Worm (Caenorhabditis elegans): ENCODE results near the gene tmed-1.

Gene tmed-1

ce11 chrIV:12056603-12057002 is 21.4 kb downstream of the tmed-1 start, which contains the start of gene K08E4.2 (continued):
- no peak for TF ChIP-seq B0035.1 (tag; optimal IDR thresholded peaks at IDR 0.05)
- TF ChIP-seq snpc-1.3 (tag; optimal IDR thresholded peaks at IDR 0.05; ENCODE audit: insufficient read depth), result no peak
- TF ChIP-seq D2030.7 (GFP tag; IDR thresholded peaks at IDR 0.05), result no peak
- TF ChIP-seq somi-1 (GFP tag; optimal IDR thresholded peaks at IDR 0.05), result no peak
- no peak for TF ChIP-seq cebp-2 (GFP tag; IDR thresholded peaks at IDR 0.05)
- TF ChIP-seq ets-4 (GFP tag; optimal IDR thresholded peaks at IDR 0.05), result no peak
- no peak for TF ChIP-seq F52B5.7 (tag; optimal IDR thresholded peaks at IDR 0.05)

- TF ChIP-seq K12H6.12 (tag; optimal IDR thresholded peaks at IDR 0.05) (no peak), mel-28 (tag; optimal IDR thresholded peaks at IDR 0.05; ENCODE audit: borderline replicate concordance) (no peak), hlh-26 (GFP tag; conservative IDR thresholded peaks at IDR 0.05) (no peak), attf-3 (GFP tag; conservative IDR thresholded peaks at IDR 0.05) (no peak), hmg-20 (GFP tag; IDR thresholded peaks at IDR 0.05) (no peak), lin-54 (GFP tag; optimal IDR thresholded peaks at IDR 0.05) (no peak), lin-40 (tag; optimal IDR thresholded peaks at IDR 0.05) (no peak), nhr-27 (tag; optimal IDR thresholded peaks at IDR 0.05) (no peak), lsy-27 (tag; optimal IDR thresholded peaks at IDR 0.05; ENCODE audit: borderline replicate concordance, insufficient read depth) (no peak), ztf-3 (GFP tag; optimal IDR thresholded peaks at IDR 0.05) (no peak), athp-1 (tag; optimal IDR thresholded peaks at IDR 0.05) (no peak), lin-35 (GFP tag; optimal IDR thresholded peaks at IDR 0.05) (no peak), aptf-3 (GFP tag; IDR thresholded peaks at IDR 0.05) (no peak), xnd-1 (tag; optimal IDR thresholded peaks at IDR 0.05) (no peak)
Observed at ce11 chrIV:12052461-12052860, 25.5 kb downstream of the tmed-1 start.

- no peak for TF ChIP-seq nhr-27 (tag; optimal IDR thresholded peaks at IDR 0.05)
- no peak for TF ChIP-seq Y79H2A.3 (GFP tag; conservative IDR thresholded peaks at IDR 0.05)
- no peak for TF ChIP-seq hlh-26 (GFP tag; conservative IDR thresholded peaks at IDR 0.05)
- no peak for TF ChIP-seq F52B5.7 (tag; optimal IDR thresholded peaks at IDR 0.05)
- TF ChIP-seq lir-1 (GFP tag; conservative IDR thresholded peaks at IDR 0.05), result no peak
- peak; percentile 10 for TF ChIP-seq dpl-1 (GFP tag; optimal IDR thresholded peaks at IDR 0.05)
- no peak for TF ChIP-seq Y67H2A.10 (GFP tag; conservative IDR thresholded peaks at IDR 0.05)
- TF ChIP-seq ccch-3 (GFP tag; optimal IDR thresholded peaks at IDR 0.05), result no peak
- no peak for TF ChIP-seq egrh-3 (GFP tag; IDR thresholded peaks at IDR 0.05)
- TF ChIP-seq madf-6 (GFP tag; IDR thresholded peaks at IDR 0.05), result peak; percentile 37; the same call in 1 of the 2 replicates
- TF ChIP-seq dpff-1 (tag; optimal IDR thresholded peaks at IDR 0.05), result no peak
- no peak for TF ChIP-seq cebp-2 (GFP tag; IDR thresholded peaks at IDR 0.05)
- TF ChIP-seq F23B12.7 (tag; optimal IDR thresholded peaks at IDR 0.05; ENCODE audit: insufficient read depth), result no peak
Observed at ce11 chrIV:12051049-12051792, 26.7 kb downstream of the tmed-1 start, which contains the start of the genes bre-5 and spt-5. Gene bre-5 (minus strand): TSS chrIV:12051215. Gene spt-5 (plus strand): TSS chrIV:12051491.

ce11 chrIV:12047552-12048347 is 30.2 kb downstream of the tmed-1 start, which contains the start of gene T12G3.4:
Gene T12G3.4 (plus strand): TSS chrIV:12048256.
- TF ChIP-seq F33H1.4 (GFP tag; IDR thresholded peaks at IDR 0.05), result peak; percentile 72
- TF ChIP-seq fkh-3 (tag; optimal IDR thresholded peaks at IDR 0.05), result no peak
- TF ChIP-seq ceh-91 (GFP tag; IDR thresholded peaks at IDR 0.05), result peak; percentile 64; the same call in 1 of the 2 replicates
- TF ChIP-seq madf-6 (GFP tag; IDR thresholded peaks at IDR 0.05), result peak; percentile 88
- TF ChIP-seq xnd-1 (tag; optimal IDR thresholded peaks at IDR 0.05), result peak; percentile 57
- no peak for TF ChIP-seq nhr-120 (GFP tag; IDR thresholded peaks at IDR 0.05)
- TF ChIP-seq madf-8 (GFP tag; conservative IDR thresholded peaks at IDR 0.05), result peak; percentile 86
- no peak for TF ChIP-seq nhr-90 (tag; optimal IDR thresholded peaks at IDR 0.05)
- peak; percentile 58 for TF ChIP-seq lsl-1 (GFP tag; optimal IDR thresholded peaks at IDR 0.05)
